Fruit fly (Drosophila melanogaster): ENCODE measurements around the gene CG31156.

The CG31156 gene

dm6 chr3R:22635684-22636566 lies 22.5 kb upstream of the CG31156 start:
- TF ChIP-seq CG14655 (GFP tag; optimal IDR thresholded peaks at IDR 0.05) = no peak
- TF ChIP-seq fd96Ca (GFP tag; IDR thresholded peaks at IDR 0.05) = no peak
- TF ChIP-seq CG9948 (tag; optimal IDR thresholded peaks at IDR 0.05) = no peak
- TF ChIP-seq CG13204 (GFP tag; optimal IDR thresholded peaks at IDR 0.05) = no peak
- TF ChIP-seq CG8301 (tag; optimal IDR thresholded peaks at IDR 0.05) = no peak
- no peak for TF ChIP-seq D1 (tag; optimal IDR thresholded peaks at IDR 0.05)
- TF ChIP-seq Pif1A (GFP tag; optimal IDR thresholded peaks at IDR 0.05) = peak; percentile 12
- peak; percentile 29 for TF ChIP-seq Snoo (tag; optimal IDR thresholded peaks at IDR 0.05)
- TF ChIP-seq EcR (GFP tag; optimal IDR thresholded peaks at IDR 0.05) = peak; percentile 59
- no peak for TF ChIP-seq rn (GFP tag; IDR thresholded peaks at IDR 0.05)
- no peak for TF ChIP-seq CG17806 (tag; optimal IDR thresholded peaks at IDR 0.05)
- no peak for TF ChIP-seq CG12605 (GFP tag; IDR thresholded peaks at IDR 0.05)
- TF ChIP-seq CG34367 (tag; optimal IDR thresholded peaks at IDR 0.05) = no peak

DNA sequence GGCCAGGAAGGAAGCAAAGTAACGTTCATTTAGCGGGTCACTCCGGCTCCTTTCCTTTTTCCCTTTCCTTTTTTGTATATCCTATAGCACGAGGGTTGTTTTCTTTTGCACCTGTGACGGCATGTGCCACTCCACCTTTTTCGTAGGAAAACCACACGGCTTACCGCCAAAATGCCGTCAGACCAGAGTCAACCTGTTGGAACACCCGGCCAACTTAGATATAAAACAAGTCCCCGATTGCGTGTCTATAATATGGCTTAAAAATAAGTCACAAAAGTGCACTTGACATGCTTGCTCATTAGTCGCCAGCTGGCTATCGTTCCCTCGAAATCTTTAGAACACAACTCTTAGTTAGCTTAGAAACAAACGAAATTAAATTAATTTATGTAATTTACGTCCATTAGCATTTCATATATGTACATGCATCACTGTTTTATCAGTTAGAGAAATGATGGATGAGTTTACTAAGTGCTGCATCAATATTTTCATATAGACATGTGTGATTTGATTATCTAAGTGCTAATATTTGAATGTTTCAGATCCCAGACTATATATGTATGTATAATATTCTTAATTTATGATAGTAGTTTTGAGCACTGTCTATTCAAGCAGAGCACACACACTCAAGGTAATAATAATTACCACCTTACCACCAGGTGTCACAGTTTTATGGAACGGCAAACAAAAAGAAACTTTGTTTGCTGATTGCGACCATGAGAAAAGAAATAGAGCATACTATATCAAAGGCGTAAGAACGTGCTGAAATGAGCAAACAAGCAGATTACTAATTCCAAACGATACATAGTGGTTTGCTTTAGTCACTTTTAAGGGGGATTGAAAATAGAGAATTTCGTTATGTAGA lies 21.3 kb upstream of the CG31156 start:
- TF ChIP-seq CG9948 (tag; optimal IDR thresholded peaks at IDR 0.05) (no peak), CG17806 (tag; optimal IDR thresholded peaks at IDR 0.05) (no peak), CG34367 (tag; optimal IDR thresholded peaks at IDR 0.05) (no peak), Pif1A (GFP tag; optimal IDR thresholded peaks at IDR 0.05) (no peak), Snoo (tag; optimal IDR thresholded peaks at IDR 0.05) (no peak), D1 (tag; optimal IDR thresholded peaks at IDR 0.05) (no peak)

- TF ChIP-seq CG12605 (GFP tag; IDR thresholded peaks at IDR 0.05) = no peak
- peak; percentile 80 for TF ChIP-seq CG13204 (GFP tag; optimal IDR thresholded peaks at IDR 0.05)
- TF ChIP-seq EcR (GFP tag; optimal IDR thresholded peaks at IDR 0.05) = no peak
These were observed 19.5 kb upstream of the CG31156 start for dm6 chr3R:22632980-22633379.

- TF ChIP-seq D1 (tag; optimal IDR thresholded peaks at IDR 0.05) = no peak
- no peak for TF ChIP-seq CG10348 (GFP tag; IDR thresholded peaks at IDR 0.05)
- TF ChIP-seq fd96Ca (GFP tag; IDR thresholded peaks at IDR 0.05) = no peak
- TF ChIP-seq CG15710 (tag; optimal IDR thresholded peaks at IDR 0.05) = no peak
- TF ChIP-seq CG12605 (GFP tag; IDR thresholded peaks at IDR 0.05) = no peak
- TF ChIP-seq CG9948 (tag; optimal IDR thresholded peaks at IDR 0.05) = no peak
- no peak for TF ChIP-seq CG32121 (GFP tag; IDR thresholded peaks at IDR 0.05)
- TF ChIP-seq Pif1A (GFP tag; optimal IDR thresholded peaks at IDR 0.05) = no peak
- TF ChIP-seq CG13204 (GFP tag; optimal IDR thresholded peaks at IDR 0.05) = no peak
- TF ChIP-seq Pif1B (GFP tag; optimal IDR thresholded peaks at IDR 0.05) = no peak
- no peak for TF ChIP-seq CG34367 (tag; optimal IDR thresholded peaks at IDR 0.05)
- no peak for TF ChIP-seq CG14655 (GFP tag; optimal IDR thresholded peaks at IDR 0.05)
- TF ChIP-seq CG4496 (GFP tag; IDR thresholded peaks at IDR 0.05) = no peak
- no peak for TF ChIP-seq CG8159 (tag; optimal IDR thresholded peaks at IDR 0.05)
- TF ChIP-seq Snoo (tag; optimal IDR thresholded peaks at IDR 0.05) = no peak
These were observed 18.7 kb upstream of the CG31156 start for dm6 chr3R:22632181-22632580.

DNA sequence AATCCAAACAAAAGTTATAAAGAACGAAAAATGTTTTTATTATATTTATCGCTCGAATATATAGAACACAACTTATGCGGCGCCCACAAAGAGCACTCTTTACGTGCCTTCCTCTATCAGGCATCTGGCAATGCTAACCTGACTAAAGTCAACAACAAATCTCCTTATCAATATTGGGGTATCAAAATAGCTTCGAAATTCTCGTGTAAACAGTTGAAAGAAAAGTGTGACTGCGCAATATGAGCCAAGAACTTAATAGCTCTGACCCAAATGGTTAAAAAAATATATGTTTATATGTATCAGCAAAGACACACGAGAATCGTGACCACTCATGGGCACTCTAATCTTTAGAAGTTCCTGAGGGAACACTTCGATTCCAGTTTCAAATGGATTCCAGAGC lies 17.7 kb upstream of the CG31156 start:
- TF ChIP-seq Snoo (tag; optimal IDR thresholded peaks at IDR 0.05) (no peak), gl (tag; optimal IDR thresholded peaks at IDR 0.05) (no peak), EcR (GFP tag; optimal IDR thresholded peaks at IDR 0.05) (no peak), CG14655 (GFP tag; optimal IDR thresholded peaks at IDR 0.05) (no peak), CG15710 (tag; optimal IDR thresholded peaks at IDR 0.05) (no peak), fd96Ca (GFP tag; IDR thresholded peaks at IDR 0.05) (no peak), CG10348 (GFP tag; IDR thresholded peaks at IDR 0.05) (no peak), D1 (tag; optimal IDR thresholded peaks at IDR 0.05) (no peak), CG17806 (tag; optimal IDR thresholded peaks at IDR 0.05) (no peak), CG8159 (tag; optimal IDR thresholded peaks at IDR 0.05) (no peak), CG8301 (tag; optimal IDR thresholded peaks at IDR 0.05) (no peak), Ets98B (GFP tag; IDR thresholded peaks at IDR 0.05) (no peak), CG34367 (tag; optimal IDR thresholded peaks at IDR 0.05) (no peak), Pif1A (GFP tag; optimal IDR thresholded peaks at IDR 0.05) (no peak), CG12605 (GFP tag; IDR thresholded peaks at IDR 0.05) (no peak), rn (GFP tag; IDR thresholded peaks at IDR 0.05) (no peak), CG9948 (tag; optimal IDR thresholded peaks at IDR 0.05) (no peak), CG4496 (GFP tag; IDR thresholded peaks at IDR 0.05) (no peak), CG32121 (GFP tag; IDR thresholded peaks at IDR 0.05) (no peak)

- TF ChIP-seq CG4496 (GFP tag; IDR thresholded peaks at IDR 0.05) = no peak
- TF ChIP-seq CG14655 (GFP tag; optimal IDR thresholded peaks at IDR 0.05) = no peak
- no peak for TF ChIP-seq CG32121 (GFP tag; IDR thresholded peaks at IDR 0.05)
- no peak for TF ChIP-seq rn (GFP tag; IDR thresholded peaks at IDR 0.05)
These were observed 15.7 kb upstream of the CG31156 start for dm6 chr3R:22629174-22629573.

Measured in whole organism, pupa.